Worm (Caenorhabditis elegans) whole organism, L4 larva: ENCODE data around the gene F28B12.1.

Source experiments
- F10B5.3 ChIP-seq: sonication (generic microtip); optimal IDR thresholded peaks from 2 replicates; lab custom pipeline; 2016; ENCODE audit warnings: mild to moderate bottlenecking, missing genetic modification characterization, missing compliant biosample characterization
- F37D6.2 ChIP-seq: sonication (generic microtip); optimal IDR thresholded peaks from 2 replicates; lab custom pipeline; 2016; ENCODE audit warnings: mild to moderate bottlenecking, missing genetic modification characterization, missing compliant biosample characterization
- Y105C5A.15 ChIP-seq: fragments of 200-800 bp; sonication (Bioruptor generic); IDR thresholded peaks from 2 replicates; pipeline ENCODE4 v1.3.6; 2022; ENCODE audit warnings: missing genetic modification characterization, missing compliant biosample characterization
- Y48G9A.11 ChIP-seq: fragments of 200-800 bp; sonication (Bioruptor generic); IDR thresholded peaks from 2 replicates; pipeline ENCODE4 v1.3.6; 2022; ENCODE audit warnings: missing genetic modification reagents, missing genetic modification characterization, missing compliant biosample characterization
- ZK337.2 ChIP-seq: fragments of 200-800 bp; sonication (Bioruptor generic); IDR thresholded peaks from 2 replicates; pipeline ENCODE4 v1.3.6; 2022; ENCODE audit warnings: missing genetic modification reagents, missing genetic modification characterization, missing compliant biosample characterization
- aha-1 ChIP-seq: fragments of 150-350 bp; peaks from one replicate; lab custom pipeline; 2014; ENCODE audit warnings: missing biosample characterization, missing genetic modification characterization
- ceh-44 ChIP-seq: fragments of 200-800 bp; sonication (Bioruptor generic); IDR thresholded peaks from 2 replicates; pipeline ENCODE4 v1.3.6; 2022; ENCODE audit warnings: missing genetic modification reagents, missing genetic modification characterization, missing compliant biosample characterization
- ceh-62 ChIP-seq: sonication (generic microtip); optimal IDR thresholded peaks from 2 replicates; lab custom pipeline; 2017; ENCODE audit warnings: missing biosample characterization, missing genetic modification characterization
- daf-12 ChIP-seq: fragments of 150-350 bp; optimal IDR thresholded peaks from 2 replicates; lab custom pipeline; 2014; ENCODE audit warnings: missing biosample characterization, missing genetic modification reagents, missing genetic modification characterization
- daf-16 ChIP-seq, 3 experiments: sonication (generic microtip); optimal IDR thresholded peaks; 2 replicates each; lab custom pipeline; 2016 to 2017; ENCODE audit warnings: missing genetic modification characterization in 3 of 3, missing genetic modification reagents in 3 of 3, mild to moderate bottlenecking in 2 of 3, missing compliant biosample characterization in 2 of 3, missing biosample characterization in 1 of 3, moderate library complexity in 1 of 3
- dmd-6 ChIP-seq: fragments of 200-800 bp; sonication (Bioruptor generic); IDR thresholded peaks from 2 replicates; pipeline ENCODE4 v1.3.6; 2022; ENCODE audit warnings: missing genetic modification reagents, missing genetic modification characterization, missing compliant biosample characterization
- egl-27 ChIP-seq: sonication (generic microtip); optimal IDR thresholded peaks from 3 replicates; lab custom pipeline; 2017; ENCODE audit warnings: missing biosample characterization, missing genetic modification reagents, missing genetic modification characterization
- egl-43 ChIP-seq: fragments of 200-800 bp; sonication (Bioruptor generic); IDR thresholded peaks from 2 replicates; pipeline ENCODE4 v1.3.6; 2022; ENCODE audit warnings: missing genetic modification reagents, missing genetic modification characterization, missing compliant biosample characterization
- fkh-10 ChIP-seq: fragments of 150-350 bp; optimal IDR thresholded peaks from 2 replicates; lab custom pipeline; 2014; ENCODE audit warnings: missing biosample characterization, missing genetic modification reagents, missing genetic modification characterization
- hlh-11 ChIP-seq: fragments of 200-800 bp; sonication (Bioruptor generic); optimal IDR thresholded peaks from 2 replicates; lab custom pipeline; 2018; ENCODE audit warnings: mild to moderate bottlenecking, missing genetic modification characterization, missing compliant biosample characterization
- hlh-30 ChIP-seq: sonication (generic microtip); optimal IDR thresholded peaks from 2 replicates; lab custom pipeline; 2017; ENCODE audit warnings: antibody characterized with exemption, mild to moderate bottlenecking, missing genetic modification characterization, missing compliant biosample characterization; ENCODE audit not compliant: insufficient read depth
- hmg-1.1 ChIP-seq: fragments of 200-800 bp; sonication (Bioruptor generic); IDR thresholded peaks from 2 replicates; pipeline ENCODE4 v1.3.6; 2022; ENCODE audit warnings: missing genetic modification reagents, missing genetic modification characterization, missing compliant biosample characterization
- lin-1 ChIP-seq: fragments of 200-800 bp; sonication (Bioruptor generic); IDR thresholded peaks from 2 replicates; pipeline ENCODE4 v1.3.6; 2022; ENCODE audit warnings: missing genetic modification reagents, missing genetic modification characterization, missing compliant biosample characterization
- lin-13 ChIP-seq: fragments of 150-350 bp; optimal IDR thresholded peaks from 2 replicates; lab custom pipeline; 2014; ENCODE audit warnings: missing biosample characterization, missing genetic modification reagents, missing genetic modification characterization
- lin-29 ChIP-seq: fragments of 200-800 bp; sonication (Bioruptor generic); IDR thresholded peaks from 2 replicates; pipeline ENCODE4 v1.3.6; 2022; ENCODE audit warnings: missing genetic modification reagents, missing genetic modification characterization, missing compliant biosample characterization
- lin-38 ChIP-seq: fragments of 200-800 bp; sonication (Bioruptor generic); IDR thresholded peaks from 2 replicates; pipeline ENCODE4 v1.3.6; 2022; ENCODE audit warnings: missing genetic modification reagents, missing genetic modification characterization, missing compliant biosample characterization
- lin-39 ChIP-seq: fragments of 150-350 bp; optimal IDR thresholded peaks from 2 replicates; lab custom pipeline; 2014; ENCODE audit warnings: missing biosample characterization, missing genetic modification reagents, missing genetic modification characterization
- lsy-2 ChIP-seq, 2 experiments: fragments of 150-350 bp in 1 of 2; sonication (generic microtip) in 1 of 2; optimal IDR thresholded peaks; 2 replicates each; lab custom pipeline; 2014 to 2017; ENCODE audit warnings: missing biosample characterization in 2 of 2, missing genetic modification characterization in 2 of 2
- madf-5 ChIP-seq, 2 experiments: fragments of 200-800 bp; sonication (Bioruptor generic); IDR thresholded peaks; 2 replicates each; pipeline ENCODE4 v1.3.6; 2022; ENCODE audit warnings: missing compliant biosample characterization in 2 of 2, missing genetic modification characterization in 2 of 2
- madf-9 ChIP-seq: fragments of 200-800 bp; sonication (Bioruptor generic); conservative IDR thresholded peaks from 2 replicates; pipeline ENCODE4 v1.3.6; 2022; ENCODE audit warnings: missing genetic modification reagents, missing genetic modification characterization, missing compliant biosample characterization
- mdt-29 ChIP-seq: fragments of 200-800 bp; sonication (Bioruptor generic); IDR thresholded peaks from 2 replicates; pipeline ENCODE4 v1.3.6; 2022; ENCODE audit warnings: missing genetic modification reagents, missing genetic modification characterization, missing compliant biosample characterization
- mep-1 ChIP-seq: fragments of 150-350 bp; sonication (generic microtip); optimal IDR thresholded peaks from 3 replicates; lab custom pipeline; 2014; ENCODE audit warnings: missing biosample characterization, missing genetic modification characterization
- mxl-2 ChIP-seq: fragments of 200-800 bp; sonication (Bioruptor generic); conservative IDR thresholded peaks from 2 replicates; pipeline ENCODE4 v1.3.6; 2022; ENCODE audit warnings: missing genetic modification reagents, missing genetic modification characterization, missing compliant biosample characterization
- mxl-3 ChIP-seq: fragments of 200-800 bp; sonication (Bioruptor generic); optimal IDR thresholded peaks from 2 replicates; lab custom pipeline; 2018; ENCODE audit warnings: mild to moderate bottlenecking, missing genetic modification characterization, missing compliant biosample characterization
- nhr-102 ChIP-seq: sonication (generic microtip); optimal IDR thresholded peaks from 2 replicates; lab custom pipeline; 2016; ENCODE audit warnings: mild to moderate bottlenecking, missing genetic modification characterization, moderate library complexity, missing compliant biosample characterization
- nhr-11 ChIP-seq: fragments of 150-350 bp; optimal IDR thresholded peaks from 2 replicates; lab custom pipeline; 2014; ENCODE audit warnings: missing biosample characterization, missing genetic modification characterization
- nhr-25 ChIP-seq: sonication (generic microtip); optimal IDR thresholded peaks from 2 replicates; lab custom pipeline; 2017; ENCODE audit warnings: missing genetic modification characterization, mild to moderate bottlenecking, missing compliant biosample characterization, antibody characterized with exemption, moderate library complexity, borderline replicate concordance; ENCODE audit not compliant: insufficient read depth
- nhr-76 ChIP-seq: fragments of 150-350 bp; optimal IDR thresholded peaks from 2 replicates; lab custom pipeline; 2014; ENCODE audit warnings: missing biosample characterization, missing genetic modification characterization
- rbr-2 ChIP-seq: sonication (generic microtip); optimal IDR thresholded peaks from 2 replicates; lab custom pipeline; 2016; ENCODE audit warnings: missing genotype, missing genetic modification characterization, missing compliant biosample characterization
- snpc-4 ChIP-seq: fragments of 150-350 bp; optimal IDR thresholded peaks from 2 replicates; lab custom pipeline; 2014; ENCODE audit warnings: missing biosample characterization, missing genetic modification characterization
- tra-1 ChIP-seq: fragments of 200-800 bp; sonication (Bioruptor generic); IDR thresholded peaks from 2 replicates; pipeline ENCODE4 v1.3.6; 2022; ENCODE audit warnings: missing genetic modification reagents, missing genetic modification characterization, missing compliant biosample characterization
- unc-39 ChIP-seq: sonication (generic microtip); optimal IDR thresholded peaks from 2 replicates; lab custom pipeline; 2017; ENCODE audit warnings: missing biosample characterization, missing genetic modification characterization
- unc-62 ChIP-seq, 3 experiments: fragments of 150-350 bp in 1 of 3; sonication (generic microtip); optimal IDR thresholded peaks in 2 of 3; peaks in 1 of 3; 1 replicate in 1 of 3; 2 replicates in 2 of 3; lab custom pipeline; 2014 to 2017; ENCODE audit warnings: missing biosample characterization in 3 of 3, missing genetic modification characterization in 3 of 3, missing genetic modification reagents in 3 of 3, missing genotype in 1 of 3
- zip-2 ChIP-seq: fragments of 150-350 bp; optimal IDR thresholded peaks from 2 replicates; lab custom pipeline; 2014; ENCODE audit warnings: missing biosample characterization, missing genetic modification characterization
- ztf-7 ChIP-seq: fragments of 150-350 bp; optimal IDR thresholded peaks from 2 replicates; lab custom pipeline; 2014; ENCODE audit warnings: missing biosample characterization, missing genetic modification characterization

The F28B12.1 gene

DNA sequence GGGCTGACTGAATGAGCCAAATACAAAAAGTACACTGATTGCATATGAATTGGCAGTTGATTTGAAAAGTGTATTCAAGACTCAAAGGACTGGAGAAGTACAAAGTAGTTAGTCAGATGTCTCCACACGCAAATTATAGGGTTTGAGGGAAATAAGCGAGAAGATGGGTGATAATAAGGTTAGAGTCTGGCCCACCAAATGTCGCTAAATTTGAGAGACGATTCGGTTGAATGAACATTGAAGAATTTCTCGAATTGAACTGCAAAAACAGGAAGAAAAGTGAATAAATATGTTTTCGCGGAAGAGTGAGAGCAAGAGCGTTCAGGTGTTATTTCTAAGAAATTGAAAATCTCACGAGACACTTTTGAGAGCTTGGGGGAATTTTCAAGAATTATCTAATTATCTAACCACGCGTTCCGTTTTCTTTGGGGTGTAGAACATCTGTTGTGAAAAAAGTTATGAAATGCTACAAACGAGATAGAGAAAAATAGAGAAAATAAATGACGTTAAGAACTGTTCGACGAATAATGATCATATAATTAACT lies 16.9 kb downstream of the F28B12.1 start:
- TF ChIP-seq nhr-11 (tag; lab: Kevin White, UChicago) (peak; percentile 44), F37D6.2 (tag; lab: Kevin White, UChicago) (no peak)

DNA sequence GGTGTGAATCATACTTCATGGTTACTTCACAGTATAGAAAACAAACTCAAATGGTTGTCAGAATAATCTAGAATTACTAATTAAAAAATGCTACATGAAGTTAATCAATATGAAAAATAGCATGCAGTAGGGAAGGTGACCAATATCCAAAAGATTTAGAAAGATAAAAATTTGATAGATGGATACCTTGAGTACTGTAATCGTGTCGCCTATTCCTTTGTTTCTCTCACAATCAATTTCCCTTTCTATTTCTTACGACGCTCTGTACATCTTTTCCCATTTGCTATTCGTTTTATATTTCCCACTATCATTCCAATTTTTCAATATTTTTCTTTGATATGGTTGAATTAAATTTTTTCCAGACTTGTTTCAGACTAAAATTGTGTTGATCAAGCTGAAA lies 18.6 kb downstream of the F28B12.1 start, which contains the start of gene B0034.7:
B0034.7 (plus strand) TSS at position 301 of the 400 bp plus-strand sequence.
- TF ChIP-seq lin-39 (tag; lab: Kevin White, UChicago) (no peak), nhr-25 (no peak), daf-12 (no peak)

DNA sequence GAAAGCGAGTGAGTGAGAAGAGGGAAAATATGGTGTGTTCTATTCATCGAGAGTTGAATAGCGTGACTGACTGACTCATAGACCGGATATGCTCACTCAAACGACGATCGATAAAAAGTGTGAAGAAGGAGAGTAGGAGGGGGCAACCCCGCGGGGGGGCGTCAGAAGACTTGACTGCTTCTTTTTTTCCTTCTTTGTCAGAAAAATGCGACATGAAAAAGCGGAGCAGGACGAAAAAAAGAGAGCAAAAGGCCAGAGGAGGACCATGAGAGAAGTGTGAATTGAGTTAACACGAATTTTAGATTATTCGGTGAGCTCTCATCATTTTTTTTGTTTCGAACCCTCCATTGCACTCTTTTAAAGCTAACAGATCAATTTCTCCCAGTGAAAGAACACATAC lies 19.6 kb downstream of the F28B12.1 start:
- TF ChIP-seq lsy-2 (tag; optimal IDR thresholded peaks at IDR 0.05; lab: Kevin White, UChicago) (peak in 1 of 2 experiments; percentile 14), aha-1 (no peak), hlh-11 (peak; percentile 5), madf-9 (GFP tag; lab: Robert Waterston, UW) (no peak), zip-2 (tag; lab: Kevin White, UChicago) (no peak), F10B5.3 (no peak), lin-1 (GFP tag; lab: Robert Waterston, UW) (no peak), mdt-29 (GFP tag; lab: Robert Waterston, UW) (no peak), egl-27 (tag; lab: Kevin White, UChicago) (no peak), rbr-2 (tag; lab: Kevin White, UChicago) (peak; percentile 9), mxl-3 (GFP tag; lab: Kevin White, UChicago) (no peak), madf-5 (GFP tag; IDR thresholded peaks at IDR 0.05; lab: Robert Waterston, UW) (no peak), unc-62 (GFP tag; optimal IDR thresholded peaks at IDR 0.05 in 1 of 2; lab: Kevin White, UChicago) (peak in 1 of 2 experiments; percentile 94), unc-62 (tag; optimal IDR thresholded peaks at IDR 0.05; lab: Kevin White, UChicago) (no peak), fkh-10 (GFP tag; lab: Kevin White, UChicago) (peak; percentile 9), hlh-30 (tag; lab: Kevin White, UChicago) (peak; percentile 33), Y105C5A.15 (GFP tag; lab: Robert Waterston, UW) (no peak)

ce11 chrII:5964962-5965361 lies 22.2 kb downstream of the F28B12.1 start:
- no peak for TF ChIP-seq unc-39
- TF ChIP-seq egl-27 (tag; lab: Kevin White, UChicago): no peak
- TF ChIP-seq aha-1: peak; percentile 82

DNA sequence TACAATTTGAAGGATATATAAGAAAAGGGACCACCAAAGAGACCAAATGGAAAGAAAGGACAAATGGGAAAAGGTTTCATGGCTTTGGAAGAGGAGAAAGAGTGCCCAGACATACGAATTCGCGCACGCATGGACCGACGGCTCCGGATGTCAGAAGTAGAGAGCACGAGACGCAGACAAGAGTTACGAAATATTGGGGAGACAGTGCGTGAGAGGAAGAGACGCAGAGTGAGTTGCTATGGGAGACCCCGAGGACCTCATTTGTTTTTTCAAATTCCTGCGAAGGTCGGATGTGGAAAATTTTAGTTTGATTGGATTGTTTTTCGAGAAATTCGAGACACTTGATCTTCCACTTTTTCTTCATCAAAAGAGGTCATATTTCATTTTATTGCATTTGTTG lies 23.9 kb downstream of the F28B12.1 start:
- peak; percentile 4 for TF ChIP-seq mep-1 (tag; lab: Kevin White, UChicago)
- no peak for TF ChIP-seq ZK337.2 (GFP tag; lab: Robert Waterston, UW)
- TF ChIP-seq lsy-2 (tag; optimal IDR thresholded peaks at IDR 0.05; lab: Kevin White, UChicago): peak in 1 of 2 experiments; percentile 44
- TF ChIP-seq unc-62 (GFP tag; optimal IDR thresholded peaks at IDR 0.05 in 1 of 2; lab: Kevin White, UChicago): peak in 1 of 2 experiments; percentile 37
- TF ChIP-seq unc-62 (tag; optimal IDR thresholded peaks at IDR 0.05; lab: Kevin White, UChicago): no peak
- peak; percentile 24 for TF ChIP-seq fkh-10 (GFP tag; lab: Kevin White, UChicago)
- no peak for TF ChIP-seq nhr-76
- TF ChIP-seq ceh-62 (tag; lab: Kevin White, UChicago): no peak
- peak; percentile 31; the same call in 1 of the 2 replicates for TF ChIP-seq hmg-1.1 (GFP tag; lab: Robert Waterston, UW)
- TF ChIP-seq aha-1: peak; percentile 9
- TF ChIP-seq lin-29 (GFP tag; lab: Robert Waterston, UW): no peak
- TF ChIP-seq hlh-30 (tag; lab: Kevin White, UChicago): peak; percentile 7
- TF ChIP-seq lin-38 (GFP tag; lab: Robert Waterston, UW): no peak

DNA sequence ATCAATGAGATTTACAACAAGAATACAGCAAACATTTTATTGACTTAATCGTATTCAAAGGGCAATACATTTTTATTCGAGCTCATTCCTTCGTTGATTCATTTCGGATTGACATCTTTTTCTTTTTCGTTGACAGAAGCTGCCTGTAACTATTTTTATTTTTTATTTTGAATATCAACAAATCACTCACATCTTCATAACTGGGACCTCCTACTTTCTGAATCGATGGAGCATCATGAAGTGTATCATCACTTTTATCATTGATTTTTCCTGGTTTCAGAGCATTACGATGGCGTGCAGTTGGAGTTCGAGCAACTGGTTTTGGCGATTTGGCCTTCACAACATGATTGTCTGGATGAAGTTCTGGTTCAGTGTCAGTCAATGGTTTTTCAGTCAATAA lies 25.3 kb downstream of the F28B12.1 start, which contains the start of gene B0034.1:
B0034.1 (plus strand) TSS at position 301 of the 400 bp plus-strand sequence.
- TF ChIP-seq ztf-7 (tag; lab: Kevin White, UChicago) (no peak), dmd-6 (no peak), daf-16 (GFP tag; optimal IDR thresholded peaks at IDR 0.05; lab: Kevin White, UChicago) (no peak), daf-16 (tag; optimal IDR thresholded peaks at IDR 0.05; lab: Kevin White, UChicago) (no peak), ceh-44 (GFP tag; lab: Robert Waterston, UW) (no peak), nhr-102 (no peak), mxl-2 (GFP tag; lab: Robert Waterston, UW) (no peak), egl-43 (GFP tag; lab: Robert Waterston, UW) (no peak), Y48G9A.11 (GFP tag; lab: Robert Waterston, UW) (no peak), tra-1 (GFP tag; lab: Robert Waterston, UW) (no peak), lin-13 (GFP tag; lab: Kevin White, UChicago) (no peak), snpc-4 (tag; lab: Kevin White, UChicago) (no peak), lin-29 (GFP tag; lab: Robert Waterston, UW) (no peak), F10B5.3 (no peak)
